Fruit fly (Drosophila melanogaster): Measurements from ENCODE around the gene CG42709.
A peak's percentile ranks its signal among the peaks of the same experiment; 100 is the strongest.

CG42709 gene

DNA sequence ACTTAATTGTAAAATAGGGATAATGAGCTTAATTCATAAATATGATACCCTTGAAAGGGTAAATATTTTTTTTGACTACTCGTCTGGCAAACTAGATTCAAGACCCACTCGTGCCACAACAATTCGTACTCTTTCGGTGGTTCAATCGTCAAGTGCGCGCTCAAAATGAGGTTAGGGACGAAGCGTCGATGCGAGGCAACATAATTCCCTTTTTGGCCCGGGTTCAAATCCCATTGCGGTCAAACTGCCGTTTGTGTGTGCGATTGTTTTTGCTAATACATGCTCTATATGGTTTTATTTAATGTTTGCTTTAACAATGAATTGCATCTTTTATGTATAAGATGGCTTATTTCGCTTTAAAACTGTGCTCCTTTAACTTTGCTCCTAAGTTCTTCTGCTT lies 25.8 kb downstream of the CG42709 start (continued):
- no peak for TF ChIP-seq nom (GFP tag; optimal IDR thresholded peaks at IDR 0.05)
- TF ChIP-seq ERR (GFP tag; optimal IDR thresholded peaks at IDR 0.05): peak; percentile 48
- TF ChIP-seq Bgb (GFP tag; IDR thresholded peaks at IDR 0.05; ENCODE audit: partially characterized antibody): peak; percentile 67
- peak; percentile 80; the same call in 1 of the 2 replicates for TF ChIP-seq CG42726 (GFP tag; IDR thresholded peaks at IDR 0.05; ENCODE audit: partially characterized antibody)
- TF ChIP-seq chm (GFP tag; IDR thresholded peaks at IDR 0.05): 0 out of 2 replicates have a peak, but pooled peaks have one; percentile 33
- TF ChIP-seq bbx (GFP tag; IDR thresholded peaks at IDR 0.05; ENCODE audit: partially characterized antibody): peak; percentile 51
- no peak for TF ChIP-seq zf30C (GFP tag; optimal IDR thresholded peaks at IDR 0.05)
- TF ChIP-seq ato (GFP tag; IDR thresholded peaks at IDR 0.05; ENCODE audit: partially characterized antibody): peak; percentile 68
- TF ChIP-seq CG7963 (GFP tag; IDR thresholded peaks at IDR 0.05; ENCODE audit: partially characterized antibody): peak; percentile 63; the same call in 2 of the 3 replicates
- TF ChIP-seq Opbp (GFP tag; IDR thresholded peaks at IDR 0.05; ENCODE audit: partially characterized antibody): peak; percentile 48; the same call in 2 of the 3 replicates
- no peak for TF ChIP-seq CG8478 (optimal IDR thresholded peaks at IDR 0.05)
- TF ChIP-seq Bdp1 (GFP tag; optimal IDR thresholded peaks at IDR 0.05): peak; percentile 99
- TF ChIP-seq bigmax (GFP tag; optimal IDR thresholded peaks at IDR 0.05): peak; percentile 98
- no peak for TF ChIP-seq Dek (tag; optimal IDR thresholded peaks at IDR 0.05)
- TF ChIP-seq CG16813 (GFP tag; IDR thresholded peaks at IDR 0.05; ENCODE audit: partially characterized antibody): peak; percentile 49; the same call in 2 of the 3 replicates

DNA sequence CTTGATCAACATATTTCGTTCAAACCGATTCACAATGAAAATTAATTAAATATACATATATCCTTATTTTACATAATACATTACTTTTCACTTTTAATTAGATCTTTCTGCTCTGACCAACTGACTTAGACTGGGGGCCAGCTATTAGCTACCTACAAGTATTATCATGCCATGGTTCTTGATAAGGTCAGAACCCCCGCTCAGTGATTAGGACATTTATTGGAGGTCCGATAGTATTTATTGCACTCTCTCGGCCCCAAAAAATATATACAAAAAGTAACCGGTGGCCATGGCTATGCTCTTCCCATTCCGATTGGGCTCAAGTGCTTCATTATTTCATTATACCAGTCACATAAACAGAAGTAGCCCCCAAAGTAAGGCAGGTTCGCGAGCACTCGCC lies 37.7 kb downstream of the CG42709 start:
- TF ChIP-seq inv (GFP tag; IDR thresholded peaks at IDR 0.05; ENCODE audit: partially characterized antibody) (no peak), CG10321 (GFP tag; IDR thresholded peaks at IDR 0.05) (no peak), Six4 (GFP tag; optimal IDR thresholded peaks at IDR 0.05) (no peak), Spps (tag; optimal IDR thresholded peaks at IDR 0.05) (no peak), ap (GFP tag; IDR thresholded peaks at IDR 0.05) (no peak), exex (tag; optimal IDR thresholded peaks at IDR 0.05) (peak; percentile 70), CG7928 (GFP tag; optimal IDR thresholded peaks at IDR 0.05) (no peak), sug (tag; optimal IDR thresholded peaks at IDR 0.05) (peak; percentile 96), CG34376 (GFP tag; optimal IDR thresholded peaks at IDR 0.05) (peak; percentile 20)

DNA sequence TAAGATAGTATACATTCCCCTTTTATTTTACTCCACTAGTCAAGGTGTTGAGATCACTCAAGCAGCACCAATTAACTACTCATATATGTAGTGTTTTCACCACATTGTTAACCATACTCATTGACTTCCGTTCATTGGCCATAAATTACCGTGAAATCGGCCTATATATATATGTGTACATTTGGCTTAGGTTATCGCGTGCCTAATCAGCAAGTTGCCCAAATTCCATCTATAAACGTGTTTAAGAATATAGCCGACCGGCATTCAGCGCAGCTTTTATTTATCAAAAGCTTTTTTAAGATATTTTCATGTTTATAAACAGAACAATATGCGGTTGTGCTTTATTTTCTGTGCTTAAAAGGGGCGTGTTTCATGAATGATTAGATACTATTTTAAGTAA lies 38.5 kb downstream of the CG42709 start:
- peak; percentile 43 for TF ChIP-seq sug (tag; optimal IDR thresholded peaks at IDR 0.05)
- no peak for TF ChIP-seq CrebB (tag; optimal IDR thresholded peaks at IDR 0.05)
- peak in 1 of 2 experiments; percentile 34 for TF ChIP-seq Hr78 (GFP tag; optimal IDR thresholded peaks at IDR 0.05)
- TF ChIP-seq CG7357 (GFP tag; IDR thresholded peaks at IDR 0.05): no peak
- TF ChIP-seq NFAT (GFP tag; IDR thresholded peaks at IDR 0.05): no peak
- no peak for TF ChIP-seq hbn (GFP tag; IDR thresholded peaks at IDR 0.05; ENCODE audit: partially characterized antibody)
- TF ChIP-seq tap (tag; optimal IDR thresholded peaks at IDR 0.05): no peak
- TF ChIP-seq CG10431 (GFP tag; optimal IDR thresholded peaks at IDR 0.05): no peak
- TF ChIP-seq Dip2 (GFP tag; IDR thresholded peaks at IDR 0.05): no peak
- no peak for TF ChIP-seq Bgb (GFP tag; IDR thresholded peaks at IDR 0.05; ENCODE audit: partially characterized antibody)
- peak; percentile 17 for TF ChIP-seq CG17568 (GFP tag; optimal IDR thresholded peaks at IDR 0.05)
- no peak for TF ChIP-seq sob (GFP tag; IDR thresholded peaks at IDR 0.05)
- TF ChIP-seq p53 (GFP tag; optimal IDR thresholded peaks at IDR 0.05): no peak
- peak; percentile 72 for TF ChIP-seq CG34376 (GFP tag; optimal IDR thresholded peaks at IDR 0.05)
- TF ChIP-seq disco-r (GFP tag; optimal IDR thresholded peaks at IDR 0.05): no peak
- TF ChIP-seq CG34224 (GFP tag; IDR thresholded peaks at IDR 0.05; ENCODE audit: partially characterized antibody): no peak
- TF ChIP-seq gce (GFP tag; IDR thresholded peaks at IDR 0.05): no peak
- no peak for TF ChIP-seq Med (GFP tag)
- no peak for TF ChIP-seq pzg (GFP tag; optimal IDR thresholded peaks at IDR 0.05)
- TF ChIP-seq Max (GFP tag; optimal IDR thresholded peaks at IDR 0.05): no peak
- no peak for TF ChIP-seq chinmo (GFP tag; IDR thresholded peaks at IDR 0.05; ENCODE audit: partially characterized antibody)
- TF ChIP-seq repo (GFP tag; optimal IDR thresholded peaks at IDR 0.05): no peak
- no peak for TF ChIP-seq CG11504 (tag; optimal IDR thresholded peaks at IDR 0.05)
- no peak for TF ChIP-seq fd3F (GFP tag; optimal IDR thresholded peaks at IDR 0.05)
- TF ChIP-seq Pdp1 (GFP tag; optimal IDR thresholded peaks at IDR 0.05): no peak
- TF ChIP-seq fu2 (GFP tag; optimal IDR thresholded peaks at IDR 0.05): no peak
